Worm (Caenorhabditis elegans) whole organism, mixed stage, embryonic: ENCODE data around the gene fbxb-75.

Experiments used
- ces-1 ChIP-seq: fragments of 150-350 bp; optimal IDR thresholded peaks from 2 replicates; lab custom pipeline; 2014; ENCODE audit warnings: missing biosample characterization, missing genetic modification reagents, missing genetic modification characterization
- mep-1 ChIP-seq: fragments of 150-350 bp; optimal IDR thresholded peaks from 2 replicates; lab custom pipeline; 2017; ENCODE audit warnings: missing biosample characterization, missing genetic modification reagents, missing genetic modification characterization, inconsistent platforms
- nhr-28 ChIP-seq: fragments of 150-350 bp; optimal IDR thresholded peaks from 2 replicates; lab custom pipeline; 2014; ENCODE audit warnings: missing biosample characterization, missing genetic modification characterization
- pha-4 ChIP-seq: fragments of 150-350 bp; optimal IDR thresholded peaks from 2 replicates; lab custom pipeline; 2018; ENCODE audit warnings: missing biosample characterization, missing genetic modification reagents, missing genetic modification characterization
- sem-2 ChIP-seq: fragments of 200-800 bp; sonication (Bioruptor generic); optimal IDR thresholded peaks from 2 replicates; lab custom pipeline; 2018; ENCODE audit warnings: mild to moderate bottlenecking, missing genetic modification characterization, missing compliant biosample characterization
- sptf-1 ChIP-seq: sonication (generic microtip); optimal IDR thresholded peaks from 2 replicates; lab custom pipeline; 2017; ENCODE audit warnings: mild to moderate bottlenecking, missing genetic modification characterization, moderate library complexity, missing compliant biosample characterization
- unc-62 ChIP-seq: fragments of 150-350 bp; optimal IDR thresholded peaks from 2 replicates; lab custom pipeline; 2014; ENCODE audit warnings: missing biosample characterization, missing genetic modification reagents, missing genetic modification characterization

DNA sequence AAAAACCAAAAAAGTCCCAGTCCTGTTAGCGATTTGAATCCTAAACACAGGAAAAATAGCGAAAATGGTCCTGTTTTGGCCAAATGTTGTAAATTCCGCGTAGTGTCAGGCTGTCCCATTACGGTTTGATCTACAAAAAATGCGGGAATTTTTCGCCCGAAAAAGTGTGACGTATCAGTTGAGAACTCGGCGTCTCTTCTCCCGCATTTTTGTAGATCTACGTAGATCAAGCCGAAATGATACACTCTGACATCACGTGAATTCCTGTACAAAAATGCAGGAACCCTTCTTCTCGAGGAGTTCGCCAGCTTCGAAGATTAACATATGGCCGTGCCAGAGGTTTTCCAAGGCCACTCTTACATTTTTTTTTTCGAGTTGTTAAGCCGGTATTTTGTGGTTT is 45.4 kb downstream of the fbxb-75 start:
- TF ChIP-seq ces-1 (GFP tag; lab: Kevin White, UChicago) (no peak), unc-62 (GFP tag; lab: Kevin White, UChicago) (no peak), pha-4 (tag; lab: Kevin White, UChicago) (no peak), sem-2 (GFP tag; lab: Kevin White, UChicago) (no peak), nhr-28 (tag; lab: Kevin White, UChicago) (no peak), sptf-1 (tag; lab: Kevin White, UChicago) (no peak), mep-1 (no peak)
